Worm (Caenorhabditis elegans) whole organism, early embryonic: ENCODE measurements around the gene xol-1.

Experiments
- F13C5.2 ChIP-seq: sonication (generic microtip); optimal IDR thresholded peaks from 2 replicates; lab custom pipeline; 2017; ENCODE audit warnings: mild to moderate bottlenecking, missing genetic modification characterization, inconsistent platforms, missing compliant biosample characterization
- aly-1 ChIP-seq: sonication (generic microtip); optimal IDR thresholded peaks from 2 replicates; lab custom pipeline; 2016; ENCODE audit warnings: missing genetic modification characterization, missing compliant biosample characterization
- flt-1 ChIP-seq: fragments of 200-800 bp; sonication (Bioruptor generic); IDR thresholded peaks from 2 replicates; pipeline ENCODE4 v1.3.6; 2022; ENCODE audit warnings: missing genetic modification characterization, missing compliant biosample characterization
- hmbx-1 ChIP-seq: sonication (generic microtip); optimal IDR thresholded peaks from 2 replicates; lab custom pipeline; 2016; ENCODE audit warnings: mild to moderate bottlenecking, missing genetic modification characterization, missing compliant biosample characterization
- tra-4 ChIP-seq: sonication (generic microtip); optimal IDR thresholded peaks from 2 replicates; lab custom pipeline; 2017; ENCODE audit warnings: missing genetic modification characterization, missing compliant biosample characterization

DNA sequence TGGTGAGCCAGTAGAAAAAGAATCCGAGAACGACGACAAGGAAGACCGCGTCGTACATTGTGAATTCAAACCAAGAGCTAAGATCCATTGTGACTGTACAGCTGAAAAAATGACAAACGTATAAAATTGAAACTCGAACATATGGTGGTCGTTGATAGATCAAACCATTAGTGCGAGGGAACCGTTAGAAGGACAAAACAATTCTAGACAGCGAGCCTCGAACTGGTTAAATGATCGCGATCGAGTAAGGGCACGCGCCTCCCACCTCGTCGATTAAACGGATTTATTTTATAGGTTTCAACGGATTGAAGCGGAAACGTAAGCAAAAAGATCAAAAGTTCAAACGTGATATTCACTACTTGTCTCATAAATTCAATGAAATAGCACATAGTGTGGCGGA lies 47.4 kb downstream of the xol-1 start, which contains the start of gene vem-1:
- TF ChIP-seq F13C5.2 (tag; lab: Kevin White, UChicago) (no peak), flt-1 (no peak), hmbx-1 (tag; lab: Kevin White, UChicago) (no peak), aly-1 (tag; lab: Kevin White, UChicago) (no peak), tra-4 (tag; lab: Kevin White, UChicago) (no peak)
